Worm (Caenorhabditis elegans) whole organism, L1 larva: ENCODE data around the gene cng-3.

Experiments
- C04F5.9 ChIP-seq: sonication (generic microtip); optimal IDR thresholded peaks from 2 replicates; lab custom pipeline; 2016; ENCODE audit warnings: missing genetic modification characterization, missing compliant biosample characterization
- C34B4.2 ChIP-seq: sonication (generic microtip); optimal IDR thresholded peaks from 2 replicates; lab custom pipeline; 2017; ENCODE audit warnings: mild to moderate bottlenecking, missing genetic modification characterization, missing compliant biosample characterization
- Y116A8C.19 ChIP-seq: sonication (generic microtip); optimal IDR thresholded peaks from 2 replicates; lab custom pipeline; 2016; ENCODE audit warnings: missing compliant biosample characterization, missing genetic modification characterization, borderline replicate concordance
- aly-2 ChIP-seq: fragments of 150-350 bp; optimal IDR thresholded peaks from 2 replicates; lab custom pipeline; 2014; ENCODE audit warnings: missing biosample characterization, missing genetic modification characterization
- ama-1 ChIP-seq: fragments of 150-350 bp; optimal IDR thresholded peaks from 2 replicates; lab custom pipeline; 2014
- blmp-1 ChIP-seq: fragments of 150-350 bp; optimal IDR thresholded peaks from 2 replicates; lab custom pipeline; 2014; ENCODE audit warnings: missing biosample characterization, missing genetic modification characterization
- ceh-63 ChIP-seq: fragments of 200-800 bp; sonication (Bioruptor generic); optimal IDR thresholded peaks from 2 replicates; lab custom pipeline; 2018; ENCODE audit warnings: mild to moderate bottlenecking, missing genetic modification characterization, missing compliant biosample characterization
- ceh-82 ChIP-seq, 3 experiments: fragments of 150-350 bp in 1 of 3; sonication (generic microtip) in 2 of 3; optimal IDR thresholded peaks; 2 replicates each; lab custom pipeline; 2014 to 2017; ENCODE audit warnings: missing biosample characterization in 3 of 3, missing genetic modification characterization in 3 of 3
- ceh-90 ChIP-seq: sonication (generic microtip); optimal IDR thresholded peaks from 2 replicates; lab custom pipeline; 2016; ENCODE audit warnings: missing genetic modification characterization, missing compliant biosample characterization
- dsc-1 ChIP-seq: sonication (generic microtip); optimal IDR thresholded peaks from 2 replicates; lab custom pipeline; 2016; ENCODE audit warnings: mild to moderate bottlenecking, missing genetic modification characterization, missing compliant biosample characterization
- efl-1 ChIP-seq, 4 experiments: fragments of 150-350 bp; optimal IDR thresholded peaks in 3 of 4; peaks in 1 of 4; 1 replicate in 1 of 4; 2 replicates in 3 of 4; lab custom pipeline; 2014; ENCODE audit warnings: missing biosample characterization in 2 of 4, missing genetic modification characterization in 2 of 4, missing genetic modification reagents in 2 of 4
- efl-3 ChIP-seq: fragments of 200-800 bp; sonication (Bioruptor generic); optimal IDR thresholded peaks from 2 replicates; lab custom pipeline; 2018; ENCODE audit warnings: mild to moderate bottlenecking, missing genetic modification characterization, missing compliant biosample characterization
- elt-2 ChIP-seq: sonication (generic microtip); optimal IDR thresholded peaks from 2 replicates; lab custom pipeline; 2016; ENCODE audit warnings: missing genetic modification characterization, mild to moderate bottlenecking, inconsistent platforms, missing compliant biosample characterization, missing genetic modification reagents
- ets-5 ChIP-seq: fragments of 200-800 bp; sonication (Bioruptor generic); IDR thresholded peaks from 2 replicates; pipeline ENCODE4 v1.3.6; 2022; ENCODE audit warnings: missing genetic modification characterization, missing compliant biosample characterization
- fkh-10 ChIP-seq: sonication (generic microtip); optimal IDR thresholded peaks from 2 replicates; lab custom pipeline; 2017; ENCODE audit warnings: missing biosample characterization, missing genetic modification reagents, missing genetic modification characterization
- fkh-4 ChIP-seq: sonication (generic microtip); optimal IDR thresholded peaks from 2 replicates; lab custom pipeline; 2016; ENCODE audit warnings: missing compliant biosample characterization, missing genetic modification characterization, borderline replicate concordance
- fkh-8 ChIP-seq: sonication (generic microtip); optimal IDR thresholded peaks from 2 replicates; lab custom pipeline; 2016; ENCODE audit warnings: mild to moderate bottlenecking, missing genetic modification characterization, missing compliant biosample characterization
- hlh-17 ChIP-seq: fragments of 200-800 bp; sonication (Bioruptor generic); optimal IDR thresholded peaks from 2 replicates; lab custom pipeline; 2018; ENCODE audit warnings: missing genetic modification characterization, mild to moderate bottlenecking, missing compliant biosample characterization, moderate library complexity, borderline replicate concordance
- hlh-4 ChIP-seq: sonication (generic microtip); optimal IDR thresholded peaks from 2 replicates; lab custom pipeline; 2016; ENCODE audit warnings: mild to moderate bottlenecking, missing genetic modification characterization, missing compliant biosample characterization
- hpl-2 ChIP-seq: fragments of 150-350 bp; optimal IDR thresholded peaks from 2 replicates; lab custom pipeline; 2014; ENCODE audit warnings: missing biosample characterization, missing genetic modification reagents, missing genetic modification characterization
- irx-1 ChIP-seq: sonication (generic microtip); optimal IDR thresholded peaks from 2 replicates; lab custom pipeline; 2016; ENCODE audit warnings: missing genetic modification characterization, missing compliant biosample characterization
- isw-1 ChIP-seq: fragments of 200-800 bp; sonication (Bioruptor generic); IDR thresholded peaks from 2 replicates; pipeline ENCODE4 v1.3.6; 2022; ENCODE audit warnings: missing genetic modification characterization, missing compliant biosample characterization
- lin-13 ChIP-seq: fragments of 150-350 bp; optimal IDR thresholded peaks from 2 replicates; lab custom pipeline; 2014; ENCODE audit warnings: missing biosample characterization, missing genetic modification reagents, missing genetic modification characterization
- lin-14 ChIP-seq: fragments of 200-800 bp; sonication (Bioruptor generic); optimal IDR thresholded peaks from 2 replicates; lab custom pipeline; 2018; ENCODE audit warnings: mild to moderate bottlenecking, missing genetic modification characterization, moderate library complexity, missing compliant biosample characterization
- lin-39 ChIP-seq: fragments of 150-350 bp; optimal IDR thresholded peaks from 2 replicates; lab custom pipeline; 2014; ENCODE audit warnings: missing biosample characterization, missing genetic modification reagents, missing genetic modification characterization
- lir-3 ChIP-seq: sonication (generic microtip); optimal IDR thresholded peaks from 2 replicates; lab custom pipeline; 2016; ENCODE audit warnings: mild to moderate bottlenecking, missing genetic modification characterization, moderate library complexity, missing compliant biosample characterization; ENCODE audit not compliant: poor library complexity
- nhr-19 ChIP-seq: fragments of 200-800 bp; sonication (Bioruptor generic); conservative IDR thresholded peaks from 2 replicates; pipeline ENCODE4 v1.3.6; 2022; ENCODE audit warnings: missing genetic modification characterization, missing compliant biosample characterization
- nhr-76 ChIP-seq: sonication (generic microtip); optimal IDR thresholded peaks from 2 replicates; lab custom pipeline; 2017; ENCODE audit warnings: missing biosample characterization, missing genetic modification characterization
- nhr-77 ChIP-seq: fragments of 150-350 bp; optimal IDR thresholded peaks from 2 replicates; lab custom pipeline; 2014; ENCODE audit warnings: missing biosample characterization, missing genetic modification characterization
- nhr-84 ChIP-seq: sonication (generic microtip); optimal IDR thresholded peaks from 2 replicates; lab custom pipeline; 2017; ENCODE audit warnings: missing biosample characterization, missing genetic modification characterization
- nhr-90 ChIP-seq: sonication (generic microtip); optimal IDR thresholded peaks from 2 replicates; lab custom pipeline; 2016; ENCODE audit warnings: mild to moderate bottlenecking, missing genetic modification characterization, missing compliant biosample characterization; ENCODE audit not compliant: poor library complexity
- pqm-1 ChIP-seq: sonication (generic microtip); optimal IDR thresholded peaks from 3 replicates; lab custom pipeline; 2017; ENCODE audit warnings: missing biosample characterization, missing genetic modification characterization
- rnt-1 ChIP-seq: sonication (generic microtip); optimal IDR thresholded peaks from 2 replicates; lab custom pipeline; 2016; ENCODE audit warnings: mild to moderate bottlenecking, missing genetic modification characterization, moderate library complexity, missing compliant biosample characterization
- snpc-4 ChIP-seq: fragments of 150-350 bp; optimal IDR thresholded peaks from 2 replicates; lab custom pipeline; 2014; ENCODE audit warnings: missing biosample characterization, missing genetic modification characterization
- sup-37 ChIP-seq: fragments of 200-800 bp; sonication (Bioruptor generic); optimal IDR thresholded peaks from 2 replicates; lab custom pipeline; 2018; ENCODE audit warnings: mild to moderate bottlenecking, missing genetic modification characterization, missing compliant biosample characterization
- swsn-7 ChIP-seq: sonication (generic microtip); optimal IDR thresholded peaks from 2 replicates; lab custom pipeline; 2016; ENCODE audit warnings: missing genetic modification characterization, missing compliant biosample characterization
- tbx-2 ChIP-seq: sonication (generic microtip); optimal IDR thresholded peaks from 2 replicates; lab custom pipeline; 2016; ENCODE audit warnings: missing genetic modification characterization, missing compliant biosample characterization
- tlp-1 ChIP-seq: fragments of 150-350 bp; optimal IDR thresholded peaks from 2 replicates; lab custom pipeline; 2014; ENCODE audit warnings: missing biosample characterization, missing genetic modification characterization
- unc-30 ChIP-seq: sonication (generic microtip); optimal IDR thresholded peaks from 2 replicates; lab custom pipeline; 2017; ENCODE audit warnings: missing biosample characterization, missing genetic modification characterization
- unc-62 ChIP-seq: fragments of 150-350 bp; optimal IDR thresholded peaks from 2 replicates; lab custom pipeline; 2014; ENCODE audit warnings: missing biosample characterization, missing genetic modification reagents, missing genetic modification characterization
- unc-86 ChIP-seq: sonication (generic microtip); optimal IDR thresholded peaks from 2 replicates; lab custom pipeline; 2016; ENCODE audit warnings: missing genetic modification characterization, missing compliant biosample characterization
- unc-98 ChIP-seq: fragments of 200-800 bp; sonication (Bioruptor generic); IDR thresholded peaks from 2 replicates; pipeline ENCODE4 v1.3.6; 2022; ENCODE audit warnings: missing genetic modification characterization, missing compliant biosample characterization
- vab-15 ChIP-seq: sonication (generic microtip); optimal IDR thresholded peaks from 2 replicates; lab custom pipeline; 2017; ENCODE audit warnings: missing genotype, mild to moderate bottlenecking, missing genetic modification characterization, missing compliant biosample characterization
- xbp-1 ChIP-seq: sonication (generic microtip); optimal IDR thresholded peaks from 2 replicates; lab custom pipeline; 2016; ENCODE audit warnings: missing genetic modification characterization, missing compliant biosample characterization
- zag-1 ChIP-seq: fragments of 150-350 bp; optimal IDR thresholded peaks from 2 replicates; lab custom pipeline; 2014; ENCODE audit warnings: missing biosample characterization, missing genetic modification characterization
- zip-4 ChIP-seq: fragments of 200-800 bp; sonication (Bioruptor generic); optimal IDR thresholded peaks from 2 replicates; lab custom pipeline; 2018; ENCODE audit warnings: mild to moderate bottlenecking, missing genetic modification characterization, moderate library complexity, missing compliant biosample characterization
- ztf-11 ChIP-seq, 2 experiments: sonication (generic microtip); optimal IDR thresholded peaks; 2 replicates each; lab custom pipeline; 2016 to 2017; ENCODE audit warnings: missing genetic modification characterization in 2 of 2, missing biosample characterization in 1 of 2, missing compliant biosample characterization in 1 of 2

cng-3 gene

DNA sequence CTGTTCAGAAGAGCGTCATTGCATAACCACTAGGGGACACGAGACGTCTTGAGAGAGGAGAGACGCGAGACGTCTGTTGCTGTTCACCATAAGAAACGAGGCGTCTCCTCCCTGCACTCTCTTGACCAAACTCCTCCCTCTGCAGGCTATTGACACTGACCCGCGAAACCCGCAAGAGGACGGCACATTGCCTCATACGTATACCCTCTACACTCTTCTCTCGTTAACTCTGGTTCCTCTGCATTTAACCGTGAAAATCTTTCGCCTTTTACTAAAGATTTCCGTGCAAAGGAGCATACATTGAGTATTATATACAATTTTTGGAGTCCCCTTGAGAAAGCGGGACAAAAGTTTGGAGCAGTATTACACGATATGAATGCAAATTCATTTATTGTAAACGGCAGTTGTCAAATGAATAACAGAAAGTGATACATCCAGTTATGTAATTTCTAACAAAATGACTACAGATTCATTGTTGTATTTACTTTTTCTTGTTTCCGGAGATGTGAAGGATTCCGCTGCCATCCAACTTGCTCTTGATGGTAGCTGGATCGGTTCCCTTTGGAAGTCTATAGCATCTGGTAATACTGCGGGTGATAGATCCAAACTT, 36.3 kb downstream of the cng-3 start (continued):
- TF ChIP-seq tlp-1 (tag; lab: Kevin White, UChicago): no peak
- TF ChIP-seq C04F5.9 (tag; lab: Kevin White, UChicago): peak; percentile 61
- TF ChIP-seq lin-14: peak; percentile 99
- peak; percentile 48 for TF ChIP-seq vab-15 (tag; lab: Kevin White, UChicago)
- peak; percentile 46 for TF ChIP-seq sup-37
- peak; percentile 94 for TF ChIP-seq rnt-1 (tag; lab: Kevin White, UChicago)
- TF ChIP-seq unc-98 (GFP tag; lab: Robert Waterston, UW): 0 out of 2 replicates have a peak, but pooled peaks have one; percentile 19
- peak; percentile 98 for TF ChIP-seq ama-1 (lab: Kevin White, UChicago)
- TF ChIP-seq nhr-84 (tag; lab: Kevin White, UChicago): no peak
- peak; percentile 95 for TF ChIP-seq tbx-2
- peak; percentile 74 to 87 (median 85) for TF ChIP-seq ceh-82 (tag; optimal IDR thresholded peaks at IDR 0.05; lab: Kevin White, UChicago)
- TF ChIP-seq, all 84 proteins: peak for 68

DNA sequence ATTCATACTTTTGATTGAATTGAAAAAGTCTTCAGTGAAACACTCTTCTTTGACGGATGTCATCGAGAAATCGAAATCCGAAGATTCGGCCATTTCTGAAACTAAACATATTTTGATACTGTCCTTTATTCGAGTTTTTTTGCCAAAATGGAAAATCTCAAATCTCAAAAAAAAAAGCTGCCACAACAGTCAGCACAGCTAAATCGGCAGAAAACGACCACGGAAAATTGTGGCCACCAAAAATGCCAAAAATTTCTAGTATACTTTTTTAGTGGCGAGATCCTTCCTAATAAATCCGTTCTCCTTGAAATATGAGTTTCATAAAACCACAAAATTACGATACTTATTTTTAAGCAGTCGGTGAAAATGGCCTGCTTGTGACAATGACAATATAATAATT, 36.9 kb downstream of the cng-3 start, which contains the start of gene F38E11.9:
Gene F38E11.9 (minus strand): TSS at position 101 of the 400 bp plus-strand sequence.
- TF ChIP-seq nhr-19 (GFP tag; lab: Robert Waterston, UW) (no peak), irx-1 (no peak)
- TF ChIP-seq, all 84 proteins: peak for 0

DNA sequence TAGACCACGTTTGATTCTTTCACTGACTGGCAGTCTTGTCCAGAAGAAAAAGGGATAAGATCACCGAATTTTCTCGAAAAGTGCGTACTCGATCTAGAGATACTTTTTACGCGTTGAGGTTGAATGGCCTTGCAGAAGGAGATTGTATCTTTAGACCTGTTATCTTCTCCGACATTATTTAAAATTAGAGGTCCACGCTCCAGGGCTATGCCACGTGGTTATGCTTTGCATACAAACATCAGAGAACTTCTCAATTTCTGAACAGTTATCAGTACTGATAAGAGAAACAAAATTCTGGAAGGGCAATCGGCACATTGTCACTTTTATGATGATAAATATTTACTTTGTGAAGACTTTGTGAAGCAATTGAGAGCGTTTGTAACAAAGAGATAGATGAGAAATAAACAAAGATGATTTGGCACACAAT, 38.7 kb downstream of the cng-3 start:
- TF ChIP-seq tlp-1 (tag; lab: Kevin White, UChicago) (no peak), unc-62 (GFP tag; lab: Kevin White, UChicago) (no peak), nhr-90 (peak; percentile 81), pqm-1 (tag; lab: Kevin White, UChicago) (no peak), sup-37 (no peak), hlh-17 (no peak), swsn-7 (tag; lab: Kevin White, UChicago) (peak; percentile 41), ets-5 (GFP tag; lab: Robert Waterston, UW) (no peak), blmp-1 (tag; lab: Kevin White, UChicago) (peak; percentile 80), nhr-76 (tag; lab: Kevin White, UChicago) (no peak), lin-39 (tag; lab: Kevin White, UChicago) (no peak), dsc-1 (no peak), elt-2 (tag; lab: Kevin White, UChicago) (peak; percentile 92), irx-1 (peak; percentile 37), efl-1 (optimal IDR thresholded peaks at IDR 0.05; lab: Kevin White, UChicago) (peak in 1 of 2 experiments; percentile 22), efl-1 (GFP tag; optimal IDR thresholded peaks at IDR 0.05 in 1 of 2; lab: Kevin White, UChicago) (peak in 1 of 2 experiments; percentile 38), efl-3 (no peak), fkh-4 (no peak), nhr-77 (no peak), ceh-90 (tag; lab: Kevin White, UChicago) (no peak), zip-4 (no peak), lir-3 (tag; lab: Kevin White, UChicago) (no peak), nhr-19 (GFP tag; lab: Robert Waterston, UW) (peak; percentile 81), unc-86 (tag; lab: Kevin White, UChicago) (no peak), C34B4.2 (tag; lab: Kevin White, UChicago) (no peak), ceh-63 (GFP tag; lab: Kevin White, UChicago) (no peak), ztf-11 (tag; optimal IDR thresholded peaks at IDR 0.05; lab: Kevin White, UChicago) (no peak), aly-2 (tag; lab: Kevin White, UChicago) (no peak), zag-1 (tag; lab: Kevin White, UChicago) (no peak), isw-1 (GFP tag; lab: Robert Waterston, UW) (no peak), Y116A8C.19 (tag; lab: Kevin White, UChicago) (no peak), xbp-1 (tag; lab: Kevin White, UChicago) (peak; percentile 12), fkh-8 (tag; lab: Kevin White, UChicago) (no peak), snpc-4 (tag; lab: Kevin White, UChicago) (peak; percentile 61), unc-30 (no peak), rnt-1 (tag; lab: Kevin White, UChicago) (peak; percentile 26), lin-13 (GFP tag; lab: Kevin White, UChicago) (peak; percentile 66), hlh-4 (tag; lab: Kevin White, UChicago) (no peak), nhr-84 (tag; lab: Kevin White, UChicago) (no peak), fkh-10 (no peak), hpl-2 (GFP tag; lab: Kevin White, UChicago) (no peak)
